Fruit fly (Drosophila melanogaster) Kc167 (cell line): ENCODE measurements around the gene Pdcd4.

ENCODE experiments used
- Myc ChIP-seq: fragments of >200 bp; optimal IDR thresholded peaks from 2 replicates; lab custom pipeline; 2017; ENCODE audit warnings: missing external identifiers
- h ChIP-seq: fragments of >200 bp; optimal IDR thresholded peaks from 3 replicates; lab custom pipeline; 2018; ENCODE audit warnings: missing external identifiers
- insv ChIP-seq: fragments of >200 bp; optimal IDR thresholded peaks from 3 replicates; lab custom pipeline; 2018; ENCODE audit warnings: missing external identifiers
- psq ChIP-seq: fragments of >200 bp; optimal IDR thresholded peaks from 2 replicates; lab custom pipeline; 2017; ENCODE audit warnings: missing external identifiers

- TF ChIP-seq Myc (no peak), h (lab: Kevin White, UChicago) (no peak), psq (no peak), insv (no peak)
Measured at dm6 chrX:13740062-13740461, 15.1 kb downstream of the Pdcd4 start.
